Fruit fly (Drosophila melanogaster) whole organism, prepupa: ENCODE measurements around the gene Sec24CD.

Source experiments
- Blimp-1 ChIP-seq: fragments of 200-800 bp; sonication (Bioruptor generic); optimal IDR thresholded peaks from 3 replicates; lab custom pipeline; 2017; ENCODE audit warnings: missing biosample characterization, missing genetic modification characterization, mild to moderate bottlenecking, moderate library complexity, missing genetic modification reagents
- CG10631 ChIP-seq: fragments of 200-800 bp; sonication (Bioruptor generic); optimal IDR thresholded peaks from 2 replicates; lab custom pipeline; 2016; ENCODE audit warnings: missing biosample characterization, missing genetic modification characterization
- CG11294 ChIP-seq: fragments of 200-800 bp; sonication (Bioruptor generic); IDR thresholded peaks from 2 replicates; pipeline ENCODE4 v1.3.6; 2022; ENCODE audit warnings: missing biosample characterization, missing genetic modification characterization
- CG11762 ChIP-seq: fragments of 200-800 bp; sonication (Bioruptor generic); optimal IDR thresholded peaks from 3 replicates; lab custom pipeline; 2016; ENCODE audit warnings: missing biosample characterization, missing genetic modification characterization; ENCODE audit not compliant: insufficient read depth
- CG11902 ChIP-seq: fragments of 200-800 bp; sonication (Bioruptor generic); optimal IDR thresholded peaks from 3 replicates; lab custom pipeline; 2016; ENCODE audit warnings: missing biosample characterization, missing genetic modification characterization
- CG3032 ChIP-seq: fragments of 200-800 bp; optimal IDR thresholded peaks from 2 replicates; lab custom pipeline; 2019; ENCODE audit warnings: missing biosample characterization, mild to moderate bottlenecking, missing genetic modification characterization, moderate library complexity
- CG31627 ChIP-seq: fragments of 200-800 bp; sonication (Bioruptor generic); optimal IDR thresholded peaks from 3 replicates; lab custom pipeline; 2016; ENCODE audit warnings: missing biosample characterization, missing genetic modification characterization
- CG34406 ChIP-seq: fragments of 200-800 bp; sonication (Bioruptor generic); optimal IDR thresholded peaks from 3 replicates; lab custom pipeline; 2016; ENCODE audit warnings: missing biosample characterization, missing genetic modification characterization
- CG3919 ChIP-seq: fragments of 200-800 bp; sonication (Bioruptor generic); optimal IDR thresholded peaks from 3 replicates; lab custom pipeline; 2016; ENCODE audit warnings: missing biosample characterization, missing genetic modification characterization
- CG6163 ChIP-seq: fragments of 200-800 bp; sonication (Bioruptor generic); IDR thresholded peaks from 3 replicates; pipeline ENCODE4 v1.3.6; 2022; ENCODE audit warnings: missing biosample characterization, missing genetic modification characterization
- CG6276 ChIP-seq: fragments of 200-800 bp; sonication (Bioruptor generic); optimal IDR thresholded peaks from 2 replicates; lab custom pipeline; 2017; ENCODE audit warnings: missing biosample characterization, mild to moderate bottlenecking, missing genetic modification characterization
- CG6792 ChIP-seq: fragments of 200-800 bp; sonication (Bioruptor generic); optimal IDR thresholded peaks from 3 replicates; lab custom pipeline; 2016; ENCODE audit warnings: missing biosample characterization, missing genetic modification characterization
- CG6808 ChIP-seq: fragments of 200-800 bp; sonication (Bioruptor generic); optimal IDR thresholded peaks from 3 replicates; lab custom pipeline; 2017; ENCODE audit warnings: missing biosample characterization, missing genetic modification characterization, mild to moderate bottlenecking, moderate library complexity, missing genetic modification reagents
- CG7368 ChIP-seq: fragments of 200-800 bp; sonication (Bioruptor generic); optimal IDR thresholded peaks from 3 replicates; lab custom pipeline; 2016; ENCODE audit warnings: missing biosample characterization, missing genetic modification characterization
- CG8119 ChIP-seq: fragments of 200-800 bp; sonication (Bioruptor generic); IDR thresholded peaks from 3 replicates; pipeline ENCODE4 v1.3.6; 2022; ENCODE audit warnings: missing biosample characterization, missing genetic modification characterization
- CG8632 ChIP-seq: fragments of 200-800 bp; sonication (Bioruptor generic); optimal IDR thresholded peaks from 3 replicates; lab custom pipeline; 2016; ENCODE audit warnings: missing biosample characterization, missing genetic modification characterization
- Eip75B ChIP-seq: fragments of 200-800 bp; sonication (Bioruptor generic); optimal IDR thresholded peaks from 3 replicates; lab custom pipeline; 2016; ENCODE audit warnings: missing biosample characterization, missing genetic modification characterization
- Eip78C ChIP-seq: fragments of 200-800 bp; sonication (Bioruptor generic); peaks from one replicate; lab custom pipeline; 2016; ENCODE audit warnings: missing biosample characterization, missing genetic modification characterization
- Eip93F ChIP-seq: fragments of 200-800 bp; sonication (Bioruptor generic); optimal IDR thresholded peaks from 2 replicates; lab custom pipeline; 2016; ENCODE audit warnings: missing biosample characterization, mild to moderate bottlenecking, missing genetic modification characterization
- Ets21C ChIP-seq: fragments of 200-800 bp; sonication (Bioruptor generic); optimal IDR thresholded peaks from 3 replicates; lab custom pipeline; 2016; ENCODE audit warnings: missing biosample characterization, missing genetic modification characterization
- Ets96B ChIP-seq: fragments of 200-800 bp; optimal IDR thresholded peaks from 2 replicates; lab custom pipeline; 2019; ENCODE audit warnings: missing biosample characterization, mild to moderate bottlenecking, missing genetic modification characterization, moderate library complexity
- Gug ChIP-seq: fragments of 200-800 bp; sonication (Bioruptor generic); IDR thresholded peaks from 2 replicates; pipeline ENCODE4 v1.3.6; 2022; ENCODE audit warnings: missing biosample characterization, missing genetic modification characterization
- Hr39 ChIP-seq: fragments of 200-800 bp; sonication (Bioruptor generic); optimal IDR thresholded peaks from 2 replicates; lab custom pipeline; 2016; ENCODE audit warnings: missing biosample characterization, missing genetic modification characterization
- Lpt ChIP-seq: fragments of 200-800 bp; sonication (Bioruptor generic); optimal IDR thresholded peaks from 3 replicates; lab custom pipeline; 2016; ENCODE audit warnings: missing biosample characterization, missing genetic modification characterization
- Met ChIP-seq: fragments of 200-800 bp; sonication (Bioruptor generic); optimal IDR thresholded peaks from 3 replicates; lab custom pipeline; 2016; ENCODE audit warnings: missing biosample characterization, missing genetic modification characterization
- OdsH ChIP-seq: fragments of 200-800 bp; sonication (Bioruptor generic); optimal IDR thresholded peaks from 3 replicates; lab custom pipeline; 2016; ENCODE audit warnings: missing biosample characterization, missing genetic modification characterization
- Sox102F ChIP-seq: fragments of 200-800 bp; sonication (Bioruptor generic); optimal IDR thresholded peaks from 2 replicates; lab custom pipeline; 2016; ENCODE audit warnings: missing biosample characterization, mild to moderate bottlenecking, missing genetic modification characterization
- Sox14 ChIP-seq: fragments of 200-800 bp; sonication (Bioruptor generic); optimal IDR thresholded peaks from 3 replicates; lab custom pipeline; 2016; ENCODE audit warnings: missing biosample characterization, missing genetic modification characterization
- cyc ChIP-seq: fragments of 200-800 bp; sonication (Bioruptor generic); optimal IDR thresholded peaks from 3 replicates; lab custom pipeline; 2016; ENCODE audit warnings: missing biosample characterization, missing genetic modification characterization
- dac ChIP-seq: fragments of 200-800 bp; sonication (Bioruptor generic); optimal IDR thresholded peaks from 2 replicates; lab custom pipeline; 2017; ENCODE audit warnings: missing biosample characterization, mild to moderate bottlenecking, missing genetic modification characterization
- eg ChIP-seq: fragments of 200-800 bp; sonication (Bioruptor generic); IDR thresholded peaks from 3 replicates; pipeline ENCODE4 v1.3.6; 2022; ENCODE audit warnings: missing biosample characterization, missing genetic modification characterization
- esn ChIP-seq: fragments of 200-800 bp; sonication (Bioruptor generic); optimal IDR thresholded peaks from 2 replicates; lab custom pipeline; 2016; ENCODE audit warnings: missing biosample characterization, mild to moderate bottlenecking, missing genetic modification characterization, moderate library complexity
- fd59A ChIP-seq: fragments of 200-800 bp; sonication (Bioruptor generic); optimal IDR thresholded peaks from 2 replicates; lab custom pipeline; 2017; ENCODE audit warnings: missing biosample characterization, mild to moderate bottlenecking, missing genetic modification characterization, missing genetic modification reagents
- fd85E ChIP-seq: fragments of 200-800 bp; sonication (Bioruptor generic); optimal IDR thresholded peaks from 3 replicates; lab custom pipeline; 2016; ENCODE audit warnings: missing biosample characterization, missing genetic modification characterization
- fkh ChIP-seq: fragments of 200-800 bp; sonication (Bioruptor generic); optimal IDR thresholded peaks from 3 replicates; lab custom pipeline; 2017; ENCODE audit warnings: missing biosample characterization, mild to moderate bottlenecking, missing genetic modification characterization, moderate library complexity
- lz ChIP-seq: fragments of 200-800 bp; sonication (Bioruptor generic); optimal IDR thresholded peaks from 3 replicates; lab custom pipeline; 2016; ENCODE audit warnings: missing biosample characterization, missing genetic modification characterization
- pdm3 ChIP-seq: fragments of 200-800 bp; sonication (Bioruptor generic); optimal IDR thresholded peaks from 3 replicates; lab custom pipeline; 2016; ENCODE audit warnings: missing biosample characterization, missing genetic modification characterization
- salr ChIP-seq, 2 experiments: fragments of 200-800 bp; sonication (Bioruptor generic); optimal IDR thresholded peaks; 3 replicates each; lab custom pipeline; 2016 to 2018; ENCODE audit warnings: missing biosample characterization in 2 of 2, missing genetic modification characterization in 2 of 2, mild to moderate bottlenecking in 1 of 2
- spab ChIP-seq: fragments of 200-800 bp; sonication (Bioruptor generic); optimal IDR thresholded peaks from 2 replicates; lab custom pipeline; 2017; ENCODE audit warnings: missing biosample characterization, mild to moderate bottlenecking, missing genetic modification characterization, missing genetic modification reagents
- ss ChIP-seq, 2 experiments: fragments of 200-800 bp; sonication (Bioruptor generic); optimal IDR thresholded peaks; 2 replicates in 1 of 2; 3 replicates in 1 of 2; lab custom pipeline; 2017 to 2018; ENCODE audit warnings: mild to moderate bottlenecking in 2 of 2, missing biosample characterization in 2 of 2, missing genetic modification characterization in 2 of 2, moderate library complexity in 1 of 2
- svp ChIP-seq: fragments of 200-800 bp; sonication (Bioruptor generic); peaks from one replicate; lab custom pipeline; 2016; ENCODE audit warnings: missing biosample characterization, missing genetic modification characterization
- topi ChIP-seq: fragments of 200-800 bp; sonication (Bioruptor generic); optimal IDR thresholded peaks from 3 replicates; lab custom pipeline; 2016; ENCODE audit warnings: missing biosample characterization, missing genetic modification characterization
- vri ChIP-seq: fragments of 200-800 bp; sonication (Bioruptor generic); optimal IDR thresholded peaks from 3 replicates; lab custom pipeline; 2016; ENCODE audit warnings: missing biosample characterization, mild to moderate bottlenecking, missing genetic modification characterization

Sec24CD gene

DNA sequence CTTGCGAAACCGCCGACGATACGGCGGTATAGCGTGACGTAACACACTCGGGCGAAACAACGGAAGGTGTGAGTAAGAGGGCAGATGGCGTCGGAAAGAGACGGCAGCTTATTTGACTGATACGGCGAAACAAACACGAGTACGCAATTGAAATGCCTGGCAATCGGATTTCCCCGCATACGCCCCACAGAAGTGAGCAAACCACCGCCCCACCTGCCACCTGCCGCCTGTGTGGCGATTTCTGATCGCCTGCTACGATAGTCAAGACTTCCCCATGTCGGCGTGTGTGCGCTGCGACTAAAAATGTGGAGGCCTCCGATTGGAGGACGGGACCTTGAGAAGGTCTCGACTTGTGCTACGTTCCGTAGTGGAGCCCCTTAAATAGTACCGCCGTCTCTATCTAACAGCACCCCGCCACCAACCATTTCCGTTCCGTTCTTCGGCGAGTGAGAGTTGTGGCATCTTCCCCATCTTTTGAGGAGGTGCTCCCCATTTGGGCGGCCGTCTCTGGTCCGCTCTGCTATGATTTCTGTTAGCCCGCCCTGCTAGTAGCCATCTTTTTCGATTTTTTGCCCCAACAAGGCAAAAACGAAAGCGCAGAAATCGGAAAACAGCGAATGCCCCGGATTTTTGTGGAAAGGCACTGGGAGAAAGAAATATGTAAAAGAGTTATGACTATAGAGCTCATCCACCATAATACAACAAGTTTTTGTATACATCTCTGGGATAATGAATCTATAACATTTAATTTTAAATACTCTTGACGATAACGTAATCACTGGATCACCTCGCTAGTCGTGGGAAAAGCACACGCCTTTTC is 37.8 kb downstream of the Sec24CD start (continued):
- TF ChIP-seq Met (GFP tag; lab: Kevin White, UChicago) = peak; percentile 99
- TF ChIP-seq dac (GFP tag; lab: Kevin White, UChicago) = peak; percentile 92
- TF ChIP-seq CG6792 (GFP tag; lab: Kevin White, UChicago) = peak; percentile 98
- TF ChIP-seq CG6163 (GFP tag; lab: Robert Waterston, UW) = no peak
- TF ChIP-seq CG7368 (GFP tag; lab: Kevin White, UChicago) = peak; percentile 94
- TF ChIP-seq cyc (GFP tag; lab: Kevin White, UChicago) = peak; percentile 99
- peak; percentile 92 for TF ChIP-seq fd85E (GFP tag; lab: Kevin White, UChicago)
- TF ChIP-seq lz (GFP tag; lab: Kevin White, UChicago) = peak; percentile 99
- peak; percentile 99 for TF ChIP-seq Eip75B (GFP tag; lab: Kevin White, UChicago)
- TF ChIP-seq fd59A (GFP tag; lab: Kevin White, UChicago) = peak; percentile 95
- TF ChIP-seq eg = no peak
- TF ChIP-seq Ets21C (GFP tag; lab: Kevin White, UChicago) = peak; percentile 98
- TF ChIP-seq topi (GFP tag; lab: Kevin White, UChicago) = peak; percentile 99
- peak; percentile 99 for TF ChIP-seq Sox14 (GFP tag; lab: Kevin White, UChicago)
- peak; percentile 92 to 93 for TF ChIP-seq ss (GFP tag; optimal IDR thresholded peaks at IDR 0.05; lab: Kevin White, UChicago)
- TF ChIP-seq CG11294 = no peak
- TF ChIP-seq CG11762 (GFP tag; lab: Kevin White, UChicago) = peak; percentile 98
- peak; percentile 99 for TF ChIP-seq CG31627 (GFP tag; lab: Kevin White, UChicago)
- TF ChIP-seq CG8119 (GFP tag; lab: Robert Waterston, UW) = no peak

DNA sequence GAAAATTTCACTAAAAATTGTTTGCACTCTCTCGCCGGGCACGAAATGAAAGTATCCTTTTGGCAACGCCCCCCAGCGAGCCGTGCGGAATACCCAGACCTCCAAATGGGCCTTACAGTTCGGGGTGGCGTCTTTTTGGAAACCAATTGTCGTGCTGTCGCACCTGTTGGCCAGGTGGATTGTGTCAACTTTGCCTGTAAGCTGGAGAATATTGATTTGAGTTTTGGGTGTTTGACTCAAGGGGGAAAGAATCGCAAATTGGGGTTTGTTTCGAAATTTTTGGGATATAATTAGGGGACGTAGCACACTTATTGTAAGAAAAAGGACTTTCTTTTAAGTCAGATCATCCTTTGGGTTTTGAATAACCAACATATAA is 38.5 kb downstream of the Sec24CD start:
- TF ChIP-seq eg (no peak), esn (GFP tag; lab: Kevin White, UChicago) (peak; percentile 3)

DNA sequence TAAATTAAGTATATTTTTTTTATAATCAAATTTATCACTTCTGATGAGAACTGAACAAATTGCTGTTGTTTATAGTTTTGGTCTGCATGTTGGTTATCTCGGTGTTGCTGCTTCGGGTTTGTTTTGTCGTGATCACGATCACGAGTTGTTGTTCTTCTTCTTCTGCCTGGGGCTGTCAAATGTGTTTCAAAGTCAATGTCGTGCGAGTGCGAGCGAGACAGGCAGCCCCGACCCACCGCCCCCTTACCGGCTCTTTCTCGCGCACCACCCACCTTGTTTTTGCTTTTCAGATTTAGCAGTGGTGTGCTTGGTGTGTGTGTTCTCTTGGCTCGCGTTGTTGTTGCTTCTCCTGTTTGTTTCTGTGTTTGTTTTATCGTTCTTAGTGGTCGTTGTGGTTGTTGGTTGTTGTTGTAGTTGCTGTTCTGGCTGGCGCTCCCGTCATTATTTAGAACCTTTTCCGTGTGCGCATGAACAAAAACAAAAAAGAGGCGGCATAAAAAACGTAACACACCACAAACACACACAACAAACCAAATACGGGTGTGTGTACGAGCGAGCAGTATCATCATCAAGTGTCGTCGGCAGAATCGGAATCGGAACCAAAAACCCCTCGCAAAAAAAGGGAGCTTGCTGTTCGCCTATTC is 39.0 kb downstream of the Sec24CD start, which contains the start of gene COX7AL2:
Gene COX7AL2 (minus strand): TSS at position 438 of the 644 bp plus-strand sequence.
- TF ChIP-seq CG6276 (GFP tag; lab: Kevin White, UChicago) (peak; percentile 48), salr (GFP tag; optimal IDR thresholded peaks at IDR 0.05; lab: Kevin White, UChicago) (peak in 1 of 2 experiments; percentile 36), CG11902 (GFP tag; lab: Kevin White, UChicago) (no peak), pdm3 (GFP tag; lab: Kevin White, UChicago) (no peak), ss (GFP tag; optimal IDR thresholded peaks at IDR 0.05; lab: Kevin White, UChicago) (no peak), OdsH (GFP tag; lab: Kevin White, UChicago) (no peak), Sox14 (GFP tag; lab: Kevin White, UChicago) (no peak), CG3032 (no peak), Ets21C (GFP tag; lab: Kevin White, UChicago) (no peak), Eip93F (GFP tag; lab: Kevin White, UChicago) (no peak), CG6792 (GFP tag; lab: Kevin White, UChicago) (no peak), spab (no peak), Eip75B (GFP tag; lab: Kevin White, UChicago) (no peak), CG34406 (GFP tag; lab: Kevin White, UChicago) (no peak), Gug (GFP tag; lab: Robert Waterston, UW) (no peak), CG8632 (peak; percentile 33), Hr39 (GFP tag; lab: Kevin White, UChicago) (no peak), vri (GFP tag; lab: Kevin White, UChicago) (no peak), Blimp-1 (GFP tag; lab: Kevin White, UChicago) (no peak), CG8119 (GFP tag; lab: Robert Waterston, UW) (no peak), eg (no peak), Eip78C (no peak), CG3919 (no peak), Ets96B (tag; lab: Kevin White, UChicago) (no peak), Lpt (no peak), CG7368 (GFP tag; lab: Kevin White, UChicago) (no peak), fkh (GFP tag; lab: Kevin White, UChicago) (peak; percentile 61), CG10631 (GFP tag; lab: Kevin White, UChicago) (peak; percentile 26), svp (GFP tag; lab: Kevin White, UChicago) (no peak), CG11762 (GFP tag; lab: Kevin White, UChicago) (no peak), CG6808 (no peak), Met (GFP tag; lab: Kevin White, UChicago) (no peak), fd85E (GFP tag; lab: Kevin White, UChicago) (no peak), esn (GFP tag; lab: Kevin White, UChicago) (no peak), Sox102F (no peak)
